Worm (Caenorhabditis elegans) whole organism, late embryonic: Measurements from ENCODE around the gene str-233.

Source experiments
- C08G9.2 ChIP-seq: sonication (generic microtip); optimal IDR thresholded peaks from 2 replicates; lab custom pipeline; 2016; ENCODE audit warnings: mild to moderate bottlenecking, missing genetic modification characterization, moderate library complexity, missing compliant biosample characterization
- K02D7.2 ChIP-seq: sonication (generic microtip); optimal IDR thresholded peaks from 2 replicates; lab custom pipeline; 2017; ENCODE audit warnings: mild to moderate bottlenecking, missing genetic modification characterization, missing compliant biosample characterization
- K09A11.1 ChIP-seq: sonication (generic microtip); optimal IDR thresholded peaks from 2 replicates; lab custom pipeline; 2017; ENCODE audit warnings: antibody characterized with exemption, mild to moderate bottlenecking, missing genetic modification characterization, missing compliant biosample characterization; ENCODE audit not compliant: insufficient read depth
- Y22D7AL.16 ChIP-seq: sonication (generic microtip); optimal IDR thresholded peaks from 2 replicates; lab custom pipeline; 2016; ENCODE audit warnings: missing genetic modification characterization, missing compliant biosample characterization
- ama-1 ChIP-seq: fragments of 150-350 bp; optimal IDR thresholded peaks from 2 replicates; lab custom pipeline; 2014
- ceh-14 ChIP-seq: sonication (generic microtip); optimal IDR thresholded peaks from 2 replicates; lab custom pipeline; 2016; ENCODE audit warnings: missing genotype, missing genetic modification characterization, missing compliant biosample characterization
- ceh-18 ChIP-seq: sonication (generic microtip); optimal IDR thresholded peaks from 2 replicates; lab custom pipeline; 2016; ENCODE audit warnings: missing genetic modification characterization, missing compliant biosample characterization
- ceh-2 ChIP-seq: sonication (generic microtip); optimal IDR thresholded peaks from 2 replicates; lab custom pipeline; 2016; ENCODE audit warnings: missing genotype, missing genetic modification characterization, missing compliant biosample characterization
- ceh-30 ChIP-seq: fragments of 150-350 bp; optimal IDR thresholded peaks from 2 replicates; lab custom pipeline; 2014; ENCODE audit warnings: missing biosample characterization, missing genetic modification characterization
- ceh-31 ChIP-seq: sonication (generic microtip); optimal IDR thresholded peaks from 2 replicates; lab custom pipeline; 2016; ENCODE audit warnings: missing genetic modification characterization, missing compliant biosample characterization
- ceh-45 ChIP-seq: fragments of 200-800 bp; sonication (Bioruptor generic); IDR thresholded peaks from 2 replicates; pipeline ENCODE4 v1.3.6; 2022; ENCODE audit warnings: missing genetic modification reagents, missing genetic modification characterization, missing compliant biosample characterization
- ceh-48 ChIP-seq: sonication (generic microtip); optimal IDR thresholded peaks from 2 replicates; lab custom pipeline; 2016; ENCODE audit warnings: missing genetic modification characterization, inconsistent platforms, missing compliant biosample characterization
- ceh-6 ChIP-seq: fragments of 200-800 bp; sonication (Bioruptor generic); optimal IDR thresholded peaks from 2 replicates; lab custom pipeline; 2018; ENCODE audit warnings: mild to moderate bottlenecking, missing genetic modification characterization, missing compliant biosample characterization
- dmd-4 ChIP-seq: sonication (generic microtip); optimal IDR thresholded peaks from 2 replicates; lab custom pipeline; 2016; ENCODE audit warnings: borderline replicate concordance, missing genetic modification characterization, missing compliant biosample characterization
- elt-4 ChIP-seq: sonication (generic microtip); optimal IDR thresholded peaks from 2 replicates; lab custom pipeline; 2016; ENCODE audit warnings: missing genetic modification characterization, missing compliant biosample characterization
- ets-4 ChIP-seq: sonication (generic microtip); optimal IDR thresholded peaks from 2 replicates; lab custom pipeline; 2016; ENCODE audit warnings: missing genetic modification characterization, missing compliant biosample characterization
- fax-1 ChIP-seq: sonication (generic microtip); optimal IDR thresholded peaks from 2 replicates; lab custom pipeline; 2016; ENCODE audit warnings: missing genotype, missing genetic modification characterization, missing compliant biosample characterization
- gmeb-2 ChIP-seq: sonication (generic microtip); optimal IDR thresholded peaks from 2 replicates; lab custom pipeline; 2016; ENCODE audit warnings: missing genetic modification characterization, inconsistent platforms, missing compliant biosample characterization
- hlh-13 ChIP-seq: fragments of 200-800 bp; sonication (Bioruptor generic); optimal IDR thresholded peaks from 2 replicates; lab custom pipeline; 2018; ENCODE audit warnings: mild to moderate bottlenecking, missing genetic modification characterization, missing compliant biosample characterization
- hlh-15 ChIP-seq: sonication (generic microtip); optimal IDR thresholded peaks from 2 replicates; lab custom pipeline; 2016; ENCODE audit warnings: missing genetic modification characterization, missing compliant biosample characterization
- hlh-30 ChIP-seq: sonication (generic microtip); optimal IDR thresholded peaks from 2 replicates; lab custom pipeline; 2017; ENCODE audit warnings: antibody characterized with exemption, missing genetic modification characterization, missing compliant biosample characterization; ENCODE audit not compliant: insufficient read depth
- hlh-6 ChIP-seq: sonication (generic microtip); optimal IDR thresholded peaks from 2 replicates; lab custom pipeline; 2016; ENCODE audit warnings: missing genotype, missing genetic modification characterization, missing compliant biosample characterization
- hlh-8 ChIP-seq: sonication (generic microtip); optimal IDR thresholded peaks from 2 replicates; lab custom pipeline; 2016; ENCODE audit warnings: missing genotype, missing genetic modification characterization, missing compliant biosample characterization
- lim-6 ChIP-seq: sonication (generic microtip); optimal IDR thresholded peaks from 2 replicates; lab custom pipeline; 2016; ENCODE audit warnings: missing genetic modification characterization, missing compliant biosample characterization
- odd-2 ChIP-seq: sonication (generic microtip); optimal IDR thresholded peaks from 2 replicates; lab custom pipeline; 2017; ENCODE audit warnings: antibody characterized with exemption, mild to moderate bottlenecking, missing genetic modification characterization, missing compliant biosample characterization
- pag-3 ChIP-seq: sonication (generic microtip); optimal IDR thresholded peaks from 2 replicates; lab custom pipeline; 2016; ENCODE audit warnings: missing compliant biosample characterization, missing genetic modification characterization, borderline replicate concordance
- pat-9 ChIP-seq: fragments of 200-800 bp; sonication (Bioruptor generic); optimal IDR thresholded peaks from 2 replicates; lab custom pipeline; 2018; ENCODE audit warnings: mild to moderate bottlenecking, missing genetic modification characterization, moderate library complexity, missing compliant biosample characterization
- pha-2 ChIP-seq: sonication (generic microtip); optimal IDR thresholded peaks from 2 replicates; lab custom pipeline; 2017; ENCODE audit warnings: mild to moderate bottlenecking, missing genetic modification characterization, missing compliant biosample characterization
- pha-4 ChIP-seq: fragments of 150-350 bp; optimal IDR thresholded peaks from 2 replicates; lab custom pipeline; 2018; ENCODE audit warnings: missing biosample characterization, missing genetic modification reagents, missing genetic modification characterization
- pqm-1 ChIP-seq: sonication (generic microtip); optimal IDR thresholded peaks from 2 replicates; lab custom pipeline; 2016; ENCODE audit warnings: missing genetic modification characterization, missing compliant biosample characterization
- sdc-2 ChIP-seq: sonication (generic microtip); optimal IDR thresholded peaks from 2 replicates; lab custom pipeline; 2016; ENCODE audit warnings: missing genotype, missing genetic modification characterization, missing compliant biosample characterization
- sox-2 ChIP-seq: fragments of 200-800 bp; sonication (Bioruptor generic); IDR thresholded peaks from 2 replicates; pipeline ENCODE4 v1.3.6; 2022; ENCODE audit warnings: missing genetic modification reagents, missing genetic modification characterization, missing compliant biosample characterization
- sox-4 ChIP-seq: sonication (generic microtip); optimal IDR thresholded peaks from 2 replicates; lab custom pipeline; 2017; ENCODE audit warnings: mild to moderate bottlenecking, missing genetic modification characterization, inconsistent platforms, missing compliant biosample characterization
- tbx-7 ChIP-seq: sonication (generic microtip); optimal IDR thresholded peaks from 2 replicates; lab custom pipeline; 2016; ENCODE audit warnings: missing genotype, missing genetic modification characterization, missing compliant biosample characterization
- ttx-3 ChIP-seq: sonication (generic microtip); optimal IDR thresholded peaks from 2 replicates; lab custom pipeline; 2016; ENCODE audit warnings: missing genetic modification reagents, missing genetic modification characterization, missing compliant biosample characterization
- unc-42 ChIP-seq: sonication (generic microtip); optimal IDR thresholded peaks from 2 replicates; lab custom pipeline; 2016; ENCODE audit warnings: missing genotype, missing genetic modification characterization, missing compliant biosample characterization
- zip-5 ChIP-seq: sonication (generic microtip); optimal IDR thresholded peaks from 2 replicates; lab custom pipeline; 2016; ENCODE audit warnings: missing genetic modification characterization, missing compliant biosample characterization

str-233 gene

DNA sequence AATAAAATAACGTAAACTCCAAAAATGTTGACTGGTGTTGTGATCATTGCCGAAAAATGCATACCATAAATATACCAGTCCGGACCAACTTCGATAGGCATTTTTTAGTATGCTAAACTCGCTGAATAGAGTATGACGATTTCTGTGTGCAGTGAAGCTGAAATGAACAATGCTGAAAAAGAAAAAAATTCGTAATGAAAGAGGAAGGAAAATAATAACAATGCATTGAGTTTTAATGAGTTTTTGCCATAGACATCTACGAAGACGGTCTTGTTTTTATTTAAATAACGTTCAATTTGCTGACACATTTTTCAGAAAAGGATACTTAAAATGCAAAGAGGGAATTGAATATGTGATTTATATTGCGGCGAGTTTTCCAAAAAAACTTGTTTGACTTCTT, 41.9 kb downstream of the str-233 start, which contains the start of gene sri-1:
TSS of gene sri-1 (minus strand) at position 101 of the 400 bp plus-strand sequence.
- TF ChIP-seq lim-6 (tag; lab: Kevin White, UChicago) = no peak
- TF ChIP-seq pha-2 (tag; lab: Kevin White, UChicago) = no peak
- TF ChIP-seq sox-2 (GFP tag; lab: Robert Waterston, UW) = no peak
- no peak for TF ChIP-seq ceh-48 (tag; lab: Kevin White, UChicago)
- no peak for TF ChIP-seq ceh-30 (tag; lab: Kevin White, UChicago)
- TF ChIP-seq elt-4 (tag; lab: Kevin White, UChicago) = no peak
- TF ChIP-seq C08G9.2 (tag; lab: Kevin White, UChicago) = no peak
- TF ChIP-seq zip-5 (tag; lab: Kevin White, UChicago) = no peak
- no peak for TF ChIP-seq fax-1 (tag; lab: Kevin White, UChicago)
- TF ChIP-seq K02D7.2 (tag; lab: Kevin White, UChicago) = no peak
- TF ChIP-seq ama-1 (lab: Kevin White, UChicago) = no peak
- no peak for TF ChIP-seq ceh-14 (tag; lab: Kevin White, UChicago)
- TF ChIP-seq ceh-2 = no peak
- TF ChIP-seq pat-9 (tag; lab: Kevin White, UChicago) = no peak
- no peak for TF ChIP-seq sdc-2
- TF ChIP-seq ceh-18 = no peak
- TF ChIP-seq hlh-8 (tag; lab: Kevin White, UChicago) = no peak
- TF ChIP-seq gmeb-2 (tag; lab: Kevin White, UChicago) = no peak
- no peak for TF ChIP-seq pag-3
- TF ChIP-seq ets-4 = no peak

DNA sequence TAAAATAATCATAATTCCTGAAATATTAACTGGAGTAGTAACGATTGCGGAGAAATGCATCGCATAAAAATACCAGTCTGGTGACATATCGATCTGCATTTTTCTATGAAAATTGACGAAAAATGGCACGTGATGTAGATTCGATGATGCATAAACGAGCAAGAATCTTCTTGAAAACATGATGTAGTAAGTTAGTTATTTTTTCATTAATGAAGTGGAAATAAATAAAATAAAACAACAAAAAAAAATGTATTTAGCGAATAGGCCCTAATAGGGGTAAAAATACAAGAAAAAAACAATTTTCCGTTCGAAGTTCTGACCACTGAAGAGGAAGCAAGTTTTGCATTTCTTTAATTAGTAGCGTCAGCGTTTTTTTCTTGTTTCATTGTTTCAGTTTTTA, 44.4 kb downstream of the str-233 start, which contains the start of gene sri-2:
TSS of gene sri-2 (minus strand) at position 101 of the 400 bp plus-strand sequence.
- TF ChIP-seq pag-3 (no peak), K09A11.1 (tag; lab: Kevin White, UChicago) (no peak), dmd-4 (no peak), odd-2 (tag; lab: Kevin White, UChicago) (no peak), hlh-15 (no peak), ceh-31 (no peak), tbx-7 (tag; lab: Kevin White, UChicago) (no peak), hlh-30 (no peak), ceh-6 (no peak), sox-4 (tag; lab: Kevin White, UChicago) (no peak), ceh-45 (no peak)

DNA sequence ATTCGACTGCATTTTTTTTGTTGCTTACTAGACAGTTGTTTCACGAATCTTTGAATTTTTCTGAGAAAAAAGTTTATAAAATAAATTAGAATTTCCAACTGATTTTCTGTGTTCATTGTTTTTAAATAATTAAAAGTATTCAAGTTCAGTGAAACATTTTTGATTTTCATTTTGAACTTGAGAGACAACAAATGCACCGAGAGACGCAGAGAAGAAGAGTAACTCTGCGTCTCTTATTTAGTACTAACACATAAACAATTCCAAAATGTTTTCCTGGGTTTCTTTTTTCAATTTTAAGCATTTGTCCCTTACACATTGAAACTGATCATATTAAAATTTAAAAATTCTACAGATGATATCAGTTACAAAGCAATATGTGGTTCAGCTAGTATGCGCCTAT, 50.0 kb downstream of the str-233 start:
- TF ChIP-seq unc-42 (tag; lab: Kevin White, UChicago) (no peak), hlh-13 (no peak), pha-4 (no peak), hlh-6 (tag; lab: Kevin White, UChicago) (no peak), dmd-4 (no peak), pqm-1 (tag; lab: Kevin White, UChicago) (no peak), ttx-3 (tag; lab: Kevin White, UChicago) (no peak), Y22D7AL.16 (no peak), ets-4 (no peak)
